Fruit fly (Drosophila melanogaster) whole organism, embryonic: ENCODE results near the gene CG13084.
A peak's percentile ranks its signal among the peaks of the same experiment; 100 is the strongest.

ENCODE experiments used
- B-H2 ChIP-seq: fragments of 200-800 bp; sonication (Bioruptor generic); optimal IDR thresholded peaks from 2 replicates; lab custom pipeline; 2018; ENCODE audit warnings: missing biosample characterization, mild to moderate bottlenecking, missing genetic modification characterization
- CG10267 ChIP-seq: fragments of 200-800 bp; sonication (Bioruptor generic); optimal IDR thresholded peaks from 2 replicates; lab custom pipeline; 2018; ENCODE audit warnings: missing biosample characterization, mild to moderate bottlenecking, missing genetic modification characterization, moderate library complexity
- CG11456 ChIP-seq: fragments of 200-800 bp; sonication (Bioruptor generic); IDR thresholded peaks from 3 replicates; pipeline ENCODE4 v1.3.6; 2022; ENCODE audit warnings: missing biosample characterization, missing genetic modification characterization
- CG11696 ChIP-seq: fragments of 200-800 bp; sonication (Bioruptor generic); IDR thresholded peaks from 2 replicates; pipeline ENCODE4 v1.3.6; 2022; ENCODE audit warnings: missing biosample characterization, missing genetic modification characterization
- CG12071 ChIP-seq: fragments of 200-800 bp; sonication (Bioruptor generic); optimal IDR thresholded peaks from 3 replicates; lab custom pipeline; 2018; ENCODE audit warnings: missing biosample characterization, mild to moderate bottlenecking, missing genetic modification characterization
- CG13424 ChIP-seq: fragments of 200-800 bp; sonication (Bioruptor generic); optimal IDR thresholded peaks from 2 replicates; lab custom pipeline; 2019; ENCODE audit warnings: missing biosample characterization, mild to moderate bottlenecking, missing genetic modification characterization, moderate library complexity
- CG14965 ChIP-seq: fragments of 200-800 bp; sonication (Bioruptor generic); optimal IDR thresholded peaks from 2 replicates; lab custom pipeline; 2016; ENCODE audit warnings: missing biosample characterization, missing genetic modification characterization, borderline replicate concordance
- CG15601 ChIP-seq: fragments of 200-800 bp; sonication (Bioruptor generic); optimal IDR thresholded peaks from 3 replicates; lab custom pipeline; 2019; ENCODE audit warnings: missing biosample characterization, mild to moderate bottlenecking, missing genetic modification characterization, moderate library complexity
- CG1603 ChIP-seq: fragments of 200-800 bp; sonication (Bioruptor generic); optimal IDR thresholded peaks from 2 replicates; lab custom pipeline; 2019; ENCODE audit warnings: missing biosample characterization, mild to moderate bottlenecking, missing genetic modification characterization, moderate library complexity
- CG17568 ChIP-seq: fragments of 200-800 bp; sonication (Bioruptor generic); optimal IDR thresholded peaks from 2 replicates; lab custom pipeline; 2018; ENCODE audit warnings: missing biosample characterization, mild to moderate bottlenecking, missing genetic modification characterization, moderate library complexity
- CG18262 ChIP-seq: fragments of 200-800 bp; optimal IDR thresholded peaks from 3 replicates; lab custom pipeline; 2019; ENCODE audit warnings: missing biosample characterization, mild to moderate bottlenecking, missing genetic modification characterization, moderate library complexity
- CG18476 ChIP-seq: fragments of 200-800 bp; sonication (Bioruptor generic); optimal IDR thresholded peaks from 2 replicates; lab custom pipeline; 2016; ENCODE audit warnings: missing biosample characterization, mild to moderate bottlenecking, missing genetic modification characterization
- CG2678 ChIP-seq: fragments of 200-800 bp; sonication (Bioruptor generic); optimal IDR thresholded peaks from 3 replicates; lab custom pipeline; 2019; ENCODE audit warnings: missing biosample characterization, mild to moderate bottlenecking, missing genetic modification characterization, moderate library complexity
- CG30403 ChIP-seq: fragments of 200-800 bp; sonication (Bioruptor generic); optimal IDR thresholded peaks from 3 replicates; lab custom pipeline; 2016; ENCODE audit warnings: missing biosample characterization, missing genetic modification characterization
- CG30431 ChIP-seq: fragments of 200-800 bp; sonication (Bioruptor generic); optimal IDR thresholded peaks from 2 replicates; lab custom pipeline; 2017; ENCODE audit warnings: missing biosample characterization, missing genetic modification characterization
- CG33557 ChIP-seq: fragments of 200-800 bp; sonication (Bioruptor generic); optimal IDR thresholded peaks from 2 replicates; lab custom pipeline; 2019; ENCODE audit warnings: missing biosample characterization, mild to moderate bottlenecking, missing genetic modification characterization, moderate library complexity
- CG3838 ChIP-seq: fragments of 200-800 bp; sonication (Bioruptor generic); optimal IDR thresholded peaks from 3 replicates; lab custom pipeline; 2016; ENCODE audit warnings: missing biosample characterization, missing genetic modification characterization
- CG6654 ChIP-seq: fragments of 200-800 bp; sonication (Bioruptor generic); optimal IDR thresholded peaks from 2 replicates; lab custom pipeline; 2017; ENCODE audit warnings: missing biosample characterization, mild to moderate bottlenecking, missing genetic modification characterization
- CG6854 ChIP-seq: fragments of 200-800 bp; sonication (Bioruptor generic); optimal IDR thresholded peaks from 3 replicates; lab custom pipeline; 2017; ENCODE audit warnings: missing biosample characterization, mild to moderate bottlenecking, missing genetic modification characterization
- CG7928 ChIP-seq: fragments of 200-800 bp; sonication (Bioruptor generic); optimal IDR thresholded peaks from 2 replicates; lab custom pipeline; 2017; ENCODE audit warnings: missing biosample characterization, mild to moderate bottlenecking, missing genetic modification characterization
- CoRest ChIP-seq: fragments of 200-800 bp; sonication (Bioruptor generic); optimal IDR thresholded peaks from 3 replicates; lab custom pipeline; 2018; ENCODE audit warnings: missing biosample characterization, mild to moderate bottlenecking, missing genetic modification characterization, moderate library complexity
- Eip74EF ChIP-seq, 2 experiments: fragments of 200-800 bp in 1 of 2; fragments of >200 bp in 1 of 2; sonication (Bioruptor generic) in 1 of 2; optimal IDR thresholded peaks; 2 replicates each; lab custom pipeline; 2017 to 2019; ENCODE audit warnings: missing biosample characterization in 2 of 2, missing genetic modification characterization in 2 of 2, mild to moderate bottlenecking in 1 of 2, moderate library complexity in 1 of 2
- Ets65A ChIP-seq: fragments of 200-800 bp; sonication (Bioruptor generic); peaks from one replicate; lab custom pipeline; 2016; ENCODE audit warnings: missing biosample characterization, missing genetic modification characterization
- GATAe ChIP-seq: fragments of 200-800 bp; sonication (Bioruptor generic); conservative IDR thresholded peaks from 2 replicates; pipeline ENCODE4 v1.3.6; 2022; ENCODE audit warnings: missing biosample characterization, missing genetic modification characterization
- HLH4C ChIP-seq: fragments of 200-800 bp; sonication (Bioruptor generic); IDR thresholded peaks from 3 replicates; pipeline ENCODE4 v1.3.6; 2022; ENCODE audit warnings: missing biosample characterization, missing genetic modification characterization; ENCODE audit not compliant: partially characterized antibody
- Hand ChIP-seq: fragments of 200-800 bp; sonication (Bioruptor generic); optimal IDR thresholded peaks from 2 replicates; lab custom pipeline; 2017; ENCODE audit warnings: mild to moderate bottlenecking, missing biosample characterization, missing genetic modification reagents, missing genetic modification characterization
- Hr51 ChIP-seq, 2 experiments: fragments of 200-800 bp; sonication (Bioruptor generic); optimal IDR thresholded peaks; 2 replicates in 1 of 2; 3 replicates in 1 of 2; lab custom pipeline; 2016 to 2018; ENCODE audit warnings: missing biosample characterization in 2 of 2, missing genetic modification characterization in 2 of 2, mild to moderate bottlenecking in 1 of 2, moderate library complexity in 1 of 2
- Lim3 ChIP-seq: fragments of 200-800 bp; sonication (Bioruptor generic); IDR thresholded peaks from 2 replicates; pipeline ENCODE4 v1.3.6; 2022; ENCODE audit warnings: missing biosample characterization, missing genetic modification characterization
- Lpt ChIP-seq: fragments of >200 bp; optimal IDR thresholded peaks from 2 replicates; lab custom pipeline; 2018; ENCODE audit warnings: missing biosample characterization, missing genetic modification characterization
- Neu2 ChIP-seq: fragments of 200-800 bp; sonication (Bioruptor generic); optimal IDR thresholded peaks from 3 replicates; lab custom pipeline; 2016; ENCODE audit warnings: missing biosample characterization, missing genetic modification characterization, borderline replicate concordance
- Nf-YC ChIP-seq: fragments of 200-800 bp; optimal IDR thresholded peaks from 3 replicates; lab custom pipeline; 2019; ENCODE audit warnings: missing biosample characterization, mild to moderate bottlenecking, missing genetic modification characterization, moderate library complexity
- Sox100B ChIP-seq: fragments of 200-800 bp; sonication (Bioruptor generic); optimal IDR thresholded peaks from 3 replicates; lab custom pipeline; 2018; ENCODE audit warnings: missing biosample characterization, mild to moderate bottlenecking, missing genetic modification characterization
- Vsx1 ChIP-seq: fragments of 200-800 bp; sonication (Bioruptor generic); optimal IDR thresholded peaks from 2 replicates; lab custom pipeline; 2017; ENCODE audit warnings: missing biosample characterization, mild to moderate bottlenecking, missing genetic modification characterization, missing genetic modification reagents
- ab ChIP-seq: fragments of 200-800 bp; sonication (Bioruptor generic); optimal IDR thresholded peaks from 2 replicates; lab custom pipeline; 2016; ENCODE audit warnings: missing biosample characterization, missing genetic modification characterization
- bbx ChIP-seq: fragments of 200-800 bp; sonication (Bioruptor generic); IDR thresholded peaks from 2 replicates; pipeline ENCODE4 v1.3.6; 2022; ENCODE audit warnings: missing biosample characterization, missing genetic modification characterization; ENCODE audit not compliant: partially characterized antibody
- cad ChIP-seq: fragments of >200 bp; optimal IDR thresholded peaks from 2 replicates; lab custom pipeline; 2017; ENCODE audit warnings: missing biosample characterization, missing genetic modification characterization
- cas ChIP-seq: fragments of 200-800 bp; sonication (Bioruptor generic); IDR thresholded peaks from 2 replicates; pipeline ENCODE4 v1.3.6; 2022; ENCODE audit warnings: missing biosample characterization, missing genetic modification characterization
- corto ChIP-seq: fragments of 200-800 bp; sonication (Bioruptor generic); optimal IDR thresholded peaks from 2 replicates; lab custom pipeline; 2016; ENCODE audit warnings: missing biosample characterization, mild to moderate bottlenecking, missing genetic modification characterization, moderate library complexity
- gcm2 ChIP-seq: fragments of 200-800 bp; sonication (Bioruptor generic); optimal IDR thresholded peaks from 2 replicates; lab custom pipeline; 2016; ENCODE audit warnings: missing biosample characterization, missing genetic modification characterization
- gsb-n ChIP-seq: fragments of 200-800 bp; sonication (Bioruptor generic); optimal IDR thresholded peaks from 3 replicates; lab custom pipeline; 2018; ENCODE audit warnings: missing biosample characterization, mild to moderate bottlenecking, missing genetic modification characterization
- otp ChIP-seq: fragments of 200-800 bp; sonication (Bioruptor generic); IDR thresholded peaks from 3 replicates; pipeline ENCODE4, ENCODE4 v1.3.6; 2022; ENCODE audit warnings: missing biosample characterization, missing genetic modification characterization
- pan ChIP-seq, 4 experiments: fragments of >200 bp in 3 of 4; fragments of 200-800 bp in 1 of 4; sonication (Bioruptor generic) in 1 of 4; optimal IDR thresholded peaks in 3 of 4; IDR thresholded peaks in 1 of 4; 2 replicates each; pipeline versions ENCODE4 v1.3.6 to Lab custom; 2017 to 2022; ENCODE audit warnings: missing biosample characterization in 2 of 4, missing genetic modification characterization in 2 of 4, mixed read lengths in 1 of 4
- phol ChIP-seq: fragments of 200-800 bp; sonication (Bioruptor generic); optimal IDR thresholded peaks from 3 replicates; lab custom pipeline; 2018; ENCODE audit warnings: missing biosample characterization, mild to moderate bottlenecking, missing genetic modification characterization, moderate library complexity
- rib ChIP-seq: fragments of 200-800 bp; sonication (Bioruptor generic); IDR thresholded peaks from 2 replicates; pipeline ENCODE4 v1.3.6; 2022; ENCODE audit warnings: missing biosample characterization, missing genetic modification characterization
- sd ChIP-seq: fragments of 200-800 bp; sonication (Bioruptor generic); optimal IDR thresholded peaks from 3 replicates; lab custom pipeline; 2018; ENCODE audit warnings: missing biosample characterization, mild to moderate bottlenecking, missing genetic modification characterization, moderate library complexity
- sens ChIP-seq: fragments of 200-800 bp; sonication (Bioruptor generic); peaks from one replicate; lab custom pipeline; 2016; ENCODE audit warnings: missing biosample characterization, missing genetic modification characterization
- sr ChIP-seq: fragments of 200-800 bp; sonication (Bioruptor generic); IDR thresholded peaks from 3 replicates; pipeline ENCODE4 v1.3.6; 2022; ENCODE audit warnings: missing biosample characterization, missing genetic modification characterization
- usp ChIP-seq: fragments of >200 bp; optimal IDR thresholded peaks from 2 replicates; lab custom pipeline; 2017; ENCODE audit warnings: missing biosample characterization, missing genetic modification characterization

Gene CG13084

dm6 chr2L:19492934-19493686 is 8.4 kb downstream of the CG13084 start, which contains the start of the genes swm and Ctu2 (continued):
- TF ChIP-seq CG18262 (tag; lab: Kevin White, UChicago), result peak; percentile 73
- TF ChIP-seq CG3838 (GFP tag; lab: Kevin White, UChicago), result no peak
- no peak for TF ChIP-seq gsb-n
- TF ChIP-seq sr (GFP tag; lab: Robert Waterston, UW), result no peak
- no peak for TF ChIP-seq usp
- TF ChIP-seq Lpt (GFP tag; lab: Kevin White, UChicago), result no peak
- peak; percentile 77 for TF ChIP-seq Nf-YC (tag; lab: Kevin White, UChicago)
- no peak for TF ChIP-seq Ets65A (GFP tag; lab: Kevin White, UChicago)
- no peak for TF ChIP-seq CG6854 (GFP tag; lab: Kevin White, UChicago)
- no peak for TF ChIP-seq pan (optimal IDR thresholded peaks at IDR 0.05; lab: Kevin White, UChicago)
- peak in 1 of 2 experiments; percentile 60 for TF ChIP-seq pan (GFP tag; optimal IDR thresholded peaks at IDR 0.05 in 1 of 2, IDR thresholded peaks at IDR 0.05 in 1 of 2)
- TF ChIP-seq Hr51 (GFP tag; optimal IDR thresholded peaks at IDR 0.05; lab: Kevin White, UChicago), result no peak
- TF ChIP-seq CG1603, result peak; percentile 5
- peak; percentile 64 for TF ChIP-seq CG15601 (tag; lab: Kevin White, UChicago)
- no peak for TF ChIP-seq otp (GFP tag; lab: Robert Waterston, UW)
- no peak for TF ChIP-seq Vsx1 (GFP tag; lab: Kevin White, UChicago)
- no peak for TF ChIP-seq CG11696
- TF ChIP-seq sd (tag; lab: Kevin White, UChicago), result peak; percentile 89
- TF ChIP-seq CoRest, result peak; percentile 89
- peak; percentile 60; the same call in 1 of the 2 replicates for TF ChIP-seq bbx (GFP tag; lab: Robert Waterston, UW)
- no peak for TF ChIP-seq rib (GFP tag; lab: Robert Waterston, UW)
- no peak for TF ChIP-seq CG6654 (GFP tag; lab: Kevin White, UChicago)
- TF ChIP-seq Sox100B (GFP tag; lab: Kevin White, UChicago), result no peak
- no peak for TF ChIP-seq ab (GFP tag; lab: Kevin White, UChicago)
- TF ChIP-seq CG2678 (tag; lab: Kevin White, UChicago), result no peak
- TF ChIP-seq CG13424, result peak; percentile 89
- peak; percentile 67 for TF ChIP-seq HLH4C (GFP tag; lab: Robert Waterston, UW)
- TF ChIP-seq sens (GFP tag; lab: Kevin White, UChicago), result peak; percentile 66
- TF ChIP-seq corto (GFP tag; lab: Kevin White, UChicago), result no peak
- TF ChIP-seq CG10267, result peak; percentile 79
- TF ChIP-seq phol (tag; lab: Kevin White, UChicago), result peak; percentile 79
- no peak for TF ChIP-seq CG12071 (GFP tag; lab: Kevin White, UChicago)
- TF ChIP-seq cas (GFP tag; lab: Robert Waterston, UW), result no peak
- TF ChIP-seq CG11456 (GFP tag; lab: Robert Waterston, UW), result no peak
- TF ChIP-seq CG30403 (GFP tag; lab: Kevin White, UChicago), result peak; percentile 78
- TF ChIP-seq CG17568 (GFP tag; lab: Kevin White, UChicago), result no peak
- no peak for TF ChIP-seq CG18476
- TF ChIP-seq Lim3 (GFP tag; lab: Robert Waterston, UW), result no peak
- TF ChIP-seq B-H2 (GFP tag; lab: Kevin White, UChicago), result peak; percentile 88
- peak; percentile 58 for TF ChIP-seq CG33557 (GFP tag; lab: Kevin White, UChicago)
- no peak for TF ChIP-seq gcm2
- TF ChIP-seq cad (GFP tag; lab: Kevin White, UChicago), result no peak
- no peak for TF ChIP-seq Neu2 (GFP tag; lab: Kevin White, UChicago)
- TF ChIP-seq Eip74EF (GFP tag; optimal IDR thresholded peaks at IDR 0.05; lab: Kevin White, UChicago), result no peak
- TF ChIP-seq Hand (GFP tag; lab: Kevin White, UChicago), result peak; percentile 52
- peak; percentile 88 for TF ChIP-seq CG7928
- TF ChIP-seq CG14965 (GFP tag; lab: Kevin White, UChicago), result no peak
- TF ChIP-seq CG30431 (GFP tag; lab: Kevin White, UChicago), result no peak
- 0 out of 2 replicates have a peak, but pooled peaks have one; percentile 24 for TF ChIP-seq GATAe (GFP tag; lab: Robert Waterston, UW)
